Worm (Caenorhabditis elegans): ENCODE data around the gene adm-4.

Gene adm-4

ce11 chrX:7787885-7788353, 10.2 kb downstream of the adm-4 start, which contains the start of gene ZK154.5:
ZK154.5 (minus strand) TSS chrX:7787935.
- TF ChIP-seq crh-2 (tag; optimal IDR thresholded peaks at IDR 0.05) (peak; percentile 55), nhr-6 (tag; optimal IDR thresholded peaks at IDR 0.05) (peak; percentile 3), nhr-129 (tag; optimal IDR thresholded peaks at IDR 0.05) (peak; percentile 74), lin-13 (GFP tag; optimal IDR thresholded peaks at IDR 0.05) (no peak), snpc-4 (tag; optimal IDR thresholded peaks at IDR 0.05) (no peak), mbf-1 (tag; optimal IDR thresholded peaks at IDR 0.05) (no peak), sma-9 (GFP tag; optimal IDR thresholded peaks at IDR 0.05) (peak; percentile 23), sma-9 (tag; optimal IDR thresholded peaks at IDR 0.05) (no peak), C34F6.9 (tag; optimal IDR thresholded peaks at IDR 0.05) (peak; percentile 78), ztf-4 (tag; optimal IDR thresholded peaks at IDR 0.05) (no peak), F13H6.1 (tag; optimal IDR thresholded peaks at IDR 0.05) (peak; percentile 21), lsy-2 (tag; optimal IDR thresholded peaks at IDR 0.05) (peak in 1 of 2 experiments; percentile 54), ama-1 (optimal IDR thresholded peaks at IDR 0.05) (no peak), unc-55 (GFP tag; optimal IDR thresholded peaks at IDR 0.05) (peak; percentile 55), dmd-4 (tag; optimal IDR thresholded peaks at IDR 0.05) (no peak), R02D3.7 (tag; optimal IDR thresholded peaks at IDR 0.05) (no peak), sma-3 (GFP tag; optimal IDR thresholded peaks at IDR 0.05) (peak; percentile 5), nhr-11 (tag; optimal IDR thresholded peaks at IDR 0.05) (no peak), nhr-23 (tag; optimal IDR thresholded peaks at IDR 0.05) (no peak), peb-1 (tag; optimal IDR thresholded peaks at IDR 0.05) (no peak), nhr-237 (tag; optimal IDR thresholded peaks at IDR 0.05) (no peak), elt-1 (tag; optimal IDR thresholded peaks at IDR 0.05) (no peak), fos-1 (tag; optimal IDR thresholded peaks at IDR 0.05) (peak; percentile 3), lin-39 (tag; optimal IDR thresholded peaks at IDR 0.05) (no peak), unc-39 (tag; optimal IDR thresholded peaks at IDR 0.05) (no peak), sem-4 (tag; optimal IDR thresholded peaks at IDR 0.05) (peak; percentile 36), nhr-21 (tag; optimal IDR thresholded peaks at IDR 0.05) (no peak), gmeb-1 (tag; optimal IDR thresholded peaks at IDR 0.05) (peak; percentile 24)

DNA sequence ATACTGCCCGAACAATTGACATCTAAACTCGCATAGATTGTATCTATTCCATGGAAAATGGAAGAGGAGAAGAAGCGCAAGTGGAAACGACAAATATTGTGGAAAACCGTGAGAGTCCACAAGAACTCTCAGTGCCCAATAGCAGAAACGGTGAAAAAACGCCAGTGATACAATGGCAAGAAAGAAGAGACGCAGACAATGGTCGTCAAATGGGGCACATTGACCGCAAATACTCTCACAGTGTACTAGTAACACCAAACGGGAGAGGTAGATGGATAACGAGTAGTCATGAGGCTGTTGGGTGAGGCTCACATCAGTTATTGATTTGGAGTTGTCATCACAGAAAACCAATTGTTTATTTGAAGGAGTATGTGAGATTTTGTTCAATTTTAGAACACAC, 15.7 kb downstream of the adm-4 start, which contains the start of gene ZK154.4:
Gene ZK154.4 (minus strand): TSS at position 27 of the 400 bp plus-strand sequence.
- TF ChIP-seq zag-1 (tag; optimal IDR thresholded peaks at IDR 0.05), result no peak
- no peak for TF ChIP-seq gmeb-1 (tag; optimal IDR thresholded peaks at IDR 0.05)
- TF ChIP-seq unc-39 (tag; optimal IDR thresholded peaks at IDR 0.05), result no peak
- TF ChIP-seq mbf-1 (tag; optimal IDR thresholded peaks at IDR 0.05), result no peak
- TF ChIP-seq snpc-4 (tag; optimal IDR thresholded peaks at IDR 0.05), result no peak
- TF ChIP-seq ztf-1 (GFP tag; conservative IDR thresholded peaks at IDR 0.05), result no peak
- no peak for TF ChIP-seq nhr-11 (tag; optimal IDR thresholded peaks at IDR 0.05)
- TF ChIP-seq lsy-2 (tag; optimal IDR thresholded peaks at IDR 0.05), result peak in 1 of 2 experiments; percentile 63
- no peak for TF ChIP-seq nhr-77 (tag; optimal IDR thresholded peaks at IDR 0.05)
- TF ChIP-seq nhr-237 (tag; optimal IDR thresholded peaks at IDR 0.05), result no peak
- no peak for TF ChIP-seq peb-1 (tag; optimal IDR thresholded peaks at IDR 0.05)
- no peak for TF ChIP-seq unc-55 (GFP tag; optimal IDR thresholded peaks at IDR 0.05)
- TF ChIP-seq mdl-1 (tag; optimal IDR thresholded peaks at IDR 0.05), result no peak
- TF ChIP-seq sma-3 (GFP tag; optimal IDR thresholded peaks at IDR 0.05), result peak; percentile 12
- peak; percentile 17 for TF ChIP-seq F13H6.1 (tag; optimal IDR thresholded peaks at IDR 0.05)
- no peak for TF ChIP-seq ceh-82 (tag; optimal IDR thresholded peaks at IDR 0.05)
- TF ChIP-seq blmp-1 (tag; optimal IDR thresholded peaks at IDR 0.05; ENCODE audit: insufficient read depth), result no peak
- no peak for TF ChIP-seq nhr-12 (tag; optimal IDR thresholded peaks at IDR 0.05)
- peak; percentile 72 for TF ChIP-seq C34F6.9 (tag; optimal IDR thresholded peaks at IDR 0.05)
- no peak for TF ChIP-seq alr-1 (tag; optimal IDR thresholded peaks at IDR 0.05)
- TF ChIP-seq lin-11 (tag; optimal IDR thresholded peaks at IDR 0.05), result no peak
- no peak for TF ChIP-seq egl-27 (tag; optimal IDR thresholded peaks at IDR 0.05)
- TF ChIP-seq elt-3 (tag; optimal IDR thresholded peaks at IDR 0.05), result no peak
- no peak for TF ChIP-seq skn-1 (tag; optimal IDR thresholded peaks at IDR 0.05)
- TF ChIP-seq nhr-21 (tag; optimal IDR thresholded peaks at IDR 0.05), result no peak
- no peak for TF ChIP-seq aly-2 (tag; optimal IDR thresholded peaks at IDR 0.05)
- no peak for TF ChIP-seq nhr-25 (tag; optimal IDR thresholded peaks at IDR 0.05)
- TF ChIP-seq sem-4 (tag; optimal IDR thresholded peaks at IDR 0.05), result no peak
- TF ChIP-seq fos-1 (tag; optimal IDR thresholded peaks at IDR 0.05), result no peak
- no peak for TF ChIP-seq unc-62 (GFP tag; optimal IDR thresholded peaks at IDR 0.05)
- TF ChIP-seq nhr-129 (tag; optimal IDR thresholded peaks at IDR 0.05), result peak; percentile 90
- no peak for TF ChIP-seq ZK546.5 (tag; optimal IDR thresholded peaks at IDR 0.05)
- TF ChIP-seq ztf-4 (tag; optimal IDR thresholded peaks at IDR 0.05), result no peak
- TF ChIP-seq R02D3.7 (tag; optimal IDR thresholded peaks at IDR 0.05), result no peak
- peak; percentile 49 for TF ChIP-seq sma-9 (GFP tag; optimal IDR thresholded peaks at IDR 0.05)
- no peak for TF ChIP-seq sma-9 (tag; optimal IDR thresholded peaks at IDR 0.05)
- TF ChIP-seq dmd-4 (tag; optimal IDR thresholded peaks at IDR 0.05), result no peak
- no peak for TF ChIP-seq elt-1 (tag; optimal IDR thresholded peaks at IDR 0.05)
- no peak for TF ChIP-seq nhr-10 (tag; optimal IDR thresholded peaks at IDR 0.05)
- no peak for TF ChIP-seq mab-5 (tag; optimal IDR thresholded peaks at IDR 0.05)
- no peak for TF ChIP-seq ceh-16 (tag; optimal IDR thresholded peaks at IDR 0.05)
- TF ChIP-seq nhr-6 (tag; optimal IDR thresholded peaks at IDR 0.05), result no peak
- no peak for TF ChIP-seq nhr-23 (tag; optimal IDR thresholded peaks at IDR 0.05)
- TF ChIP-seq lin-39 (tag; optimal IDR thresholded peaks at IDR 0.05), result no peak
- TF ChIP-seq ztf-11 (tag; optimal IDR thresholded peaks at IDR 0.05), result no peak
- TF ChIP-seq ama-1 (optimal IDR thresholded peaks at IDR 0.05), result no peak
- TF ChIP-seq crh-2 (tag; optimal IDR thresholded peaks at IDR 0.05), result peak; percentile 11
- peak; percentile 9 for TF ChIP-seq lin-13 (GFP tag; optimal IDR thresholded peaks at IDR 0.05)
- TF ChIP-seq Y55F3AM.14 (GFP tag; optimal IDR thresholded peaks at IDR 0.05), result no peak
